Worm (Caenorhabditis elegans) whole organism, L4/young adult: ENCODE measurements around the gene Y75B8A.34.

Source experiments
- W03F9.2 ChIP-seq: fragments of 150-350 bp; optimal IDR thresholded peaks from 2 replicates; lab custom pipeline; 2014; ENCODE audit warnings: missing biosample characterization, missing genetic modification characterization
- dao-5 ChIP-seq: sonication (generic microtip); optimal IDR thresholded peaks from 2 replicates; lab custom pipeline; 2016; ENCODE audit warnings: missing genotype, missing genetic modification characterization, moderate library complexity, missing compliant biosample characterization
- him-1 ChIP-seq: sonication (generic microtip); optimal IDR thresholded peaks from 2 replicates; lab custom pipeline; 2016; ENCODE audit warnings: missing genotype, missing genetic modification reagents, missing genetic modification characterization, missing compliant biosample characterization

DNA sequence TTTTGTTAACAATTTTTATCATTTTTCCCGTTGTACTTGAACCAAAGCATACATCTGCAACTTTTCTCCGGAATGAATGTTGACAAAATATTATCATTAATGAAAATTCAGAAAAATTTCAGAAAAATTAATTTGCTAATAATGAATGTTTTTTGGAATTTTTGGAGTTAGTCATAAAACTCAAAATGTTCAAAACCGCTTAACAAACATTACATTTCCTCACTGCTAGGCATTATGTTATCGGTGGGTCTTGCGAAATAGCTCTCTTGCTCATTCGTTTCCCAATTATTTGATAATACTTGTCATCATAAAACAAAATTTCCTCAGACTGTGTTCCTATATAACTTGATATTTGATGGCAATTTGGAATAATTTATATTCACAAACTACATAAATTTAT, 46.5 kb upstream of the Y75B8A.34 start, which contains the start of gene Y75B8A.39:
- no peak for TF ChIP-seq him-1 (tag; lab: Kevin White, UChicago)
- TF ChIP-seq W03F9.2 (tag; lab: Kevin White, UChicago), result no peak
- no peak for TF ChIP-seq dao-5 (tag; lab: Kevin White, UChicago)
